Fruit fly (Drosophila melanogaster) whole organism: ENCODE measurements around the gene COX8.

ENCODE experiments used
- Dll ChIP-seq: fragments of >200 bp; optimal IDR thresholded peaks from 2 replicates; lab custom pipeline; 2017
- EcR ChIP-seq, 2 experiments: fragments of >200 bp; optimal IDR thresholded peaks; 2 replicates each; lab custom pipeline; 2017; ENCODE audit warnings: missing biosample characterization in 2 of 2, missing genetic modification characterization in 2 of 2, missing genetic modification reagents in 2 of 2
- usp ChIP-seq: fragments of >200 bp; optimal IDR thresholded peaks from 2 replicates; lab custom pipeline; 2017; ENCODE audit warnings: missing biosample characterization, missing genetic modification characterization, mixed read lengths

DNA sequence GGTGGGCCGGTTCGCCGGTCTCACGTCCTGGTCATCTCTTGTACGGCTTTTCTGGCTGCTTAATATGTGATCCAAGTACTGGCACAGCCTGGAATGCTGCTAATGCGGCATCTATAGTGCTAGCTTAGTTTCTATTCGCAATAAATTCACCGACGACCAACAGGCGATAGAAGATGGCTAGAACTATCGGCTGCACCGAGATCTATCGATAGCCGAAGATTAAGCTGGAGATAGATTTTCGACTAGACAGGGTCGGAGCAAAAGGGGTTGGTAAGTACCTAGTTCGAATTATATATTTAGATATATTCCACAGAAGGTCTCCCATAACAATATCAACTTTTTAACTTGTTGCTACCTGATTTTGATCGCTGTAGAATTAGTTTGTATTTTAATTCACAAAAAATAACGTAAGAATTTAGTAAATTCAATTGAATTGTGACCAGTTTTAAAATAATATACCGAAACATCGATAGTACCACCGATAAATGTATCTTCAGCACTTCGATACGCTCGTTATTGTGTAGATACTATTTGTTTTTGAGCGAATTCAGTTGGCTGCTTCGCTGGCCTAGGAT, 31.8 kb downstream of the COX8 start, which contains the start of the genes Glg1 and M6:
- TF ChIP-seq EcR (GFP tag; optimal IDR thresholded peaks at IDR 0.05; lab: Kevin White, UChicago) (no peak), Dll (lab: Kevin White, UChicago) (no peak), usp (no peak)
